Worm (Caenorhabditis elegans) whole organism, L1 larva: ENCODE results near the gene F55F10.1.

Experiments
- ceh-63 ChIP-seq: fragments of 200-800 bp; sonication (Bioruptor generic); optimal IDR thresholded peaks from 2 replicates; lab custom pipeline; 2018; ENCODE audit warnings: mild to moderate bottlenecking, missing genetic modification characterization, missing compliant biosample characterization
- fkh-10 ChIP-seq: sonication (generic microtip); optimal IDR thresholded peaks from 2 replicates; lab custom pipeline; 2017; ENCODE audit warnings: missing biosample characterization, missing genetic modification reagents, missing genetic modification characterization
- lir-3 ChIP-seq: sonication (generic microtip); optimal IDR thresholded peaks from 2 replicates; lab custom pipeline; 2016; ENCODE audit warnings: mild to moderate bottlenecking, missing genetic modification characterization, moderate library complexity, missing compliant biosample characterization; ENCODE audit not compliant: poor library complexity
- sptf-1 ChIP-seq: fragments of 150-350 bp; optimal IDR thresholded peaks from 2 replicates; lab custom pipeline; 2014; ENCODE audit warnings: missing biosample characterization, missing genetic modification characterization
- ztf-11 ChIP-seq, 2 experiments: sonication (generic microtip); optimal IDR thresholded peaks; 2 replicates each; lab custom pipeline; 2016 to 2017; ENCODE audit warnings: missing genetic modification characterization in 2 of 2, missing biosample characterization in 1 of 2, missing compliant biosample characterization in 1 of 2

DNA sequence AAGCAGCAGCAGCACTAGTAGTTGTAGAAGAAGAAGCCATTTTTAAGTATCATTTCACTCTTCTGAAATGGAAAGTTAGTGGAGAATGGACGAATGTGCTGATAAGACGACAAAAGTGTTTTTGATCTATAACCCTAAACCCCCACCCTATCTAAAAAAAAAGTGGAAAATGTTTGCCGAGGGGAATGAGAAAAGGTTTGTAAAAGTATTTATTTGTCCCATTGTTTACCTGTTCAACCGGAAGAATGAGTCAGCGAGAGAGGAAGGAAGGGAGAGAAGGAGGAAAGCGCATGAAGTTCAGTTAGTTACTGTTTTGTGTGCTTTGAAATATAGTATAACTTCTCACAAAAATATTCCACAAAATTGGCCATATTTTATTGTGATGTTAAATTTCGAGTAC lies 36.5 kb downstream of the F55F10.1 start:
- TF ChIP-seq fkh-10 (GFP tag; lab: Kevin White, UChicago) (no peak), sptf-1 (tag; lab: Kevin White, UChicago) (no peak), ztf-11 (tag; optimal IDR thresholded peaks at IDR 0.05; lab: Kevin White, UChicago) (no peak), ceh-63 (GFP tag; lab: Kevin White, UChicago) (no peak), lir-3 (tag; lab: Kevin White, UChicago) (no peak)
